Fruit fly (Drosophila melanogaster) whole organism, wandering third instar larva: ENCODE data around the gene Tom20.

Source experiments
- CG32264 ChIP-seq: fragments of 200-800 bp; sonication (Bioruptor generic); optimal IDR thresholded peaks from 2 replicates; lab custom pipeline; 2016; ENCODE audit warnings: missing biosample characterization, missing genetic modification characterization
- CG9705 ChIP-seq: fragments of 200-800 bp; sonication (Bioruptor generic); optimal IDR thresholded peaks from 2 replicates; lab custom pipeline; 2018; ENCODE audit warnings: missing biosample characterization, mild to moderate bottlenecking, missing genetic modification characterization
- CrebA ChIP-seq: fragments of 200-800 bp; sonication (Bioruptor generic); optimal IDR thresholded peaks from 2 replicates; lab custom pipeline; 2016; ENCODE audit warnings: missing biosample characterization, mild to moderate bottlenecking, missing genetic modification characterization, borderline replicate concordance
- Dfd ChIP-seq: fragments of >200 bp; optimal IDR thresholded peaks from 2 replicates; lab custom pipeline; 2017; ENCODE audit warnings: missing biosample characterization, missing genetic modification characterization
- Dif ChIP-seq: fragments of 200-275, 200-300 bp; sonication (Bioruptor generic); optimal IDR thresholded peaks from 2 replicates; lab custom pipeline; 2018; ENCODE audit warnings: missing biosample characterization, missing genetic modification characterization; ENCODE audit not compliant: partially characterized antibody
- GATAd ChIP-seq: sonication (Bioruptor generic); optimal IDR thresholded peaks from 2 replicates; lab custom pipeline; 2016; ENCODE audit warnings: missing biosample characterization, missing genetic modification characterization
- HLH106 ChIP-seq: fragments of 200-800 bp; optimal IDR thresholded peaks from 3 replicates; lab custom pipeline; 2019; ENCODE audit warnings: missing biosample characterization, mild to moderate bottlenecking, missing genetic modification characterization, moderate library complexity
- Hnf4 ChIP-seq: fragments of 200-800 bp; sonication (Bioruptor generic); optimal IDR thresholded peaks from 2 replicates; lab custom pipeline; 2016; ENCODE audit warnings: missing biosample characterization, mild to moderate bottlenecking, missing genetic modification characterization
- Hr78 ChIP-seq: fragments of >200 bp; optimal IDR thresholded peaks from 2 replicates; lab custom pipeline; 2017; ENCODE audit warnings: missing biosample characterization, missing genetic modification characterization
- Hr83 ChIP-seq: fragments of 200-300 bp; sonication (Bioruptor generic); optimal IDR thresholded peaks from 2 replicates; lab custom pipeline; 2016; ENCODE audit warnings: missing biosample characterization, mild to moderate bottlenecking, missing genetic modification characterization, moderate library complexity; ENCODE audit not compliant: poor library complexity, severe bottlenecking
- Jra ChIP-seq: sonication (Bioruptor generic); optimal IDR thresholded peaks from 2 replicates; lab custom pipeline; 2016; ENCODE audit warnings: missing biosample characterization, missing genetic modification characterization
- Mio ChIP-seq: sonication (Bioruptor generic); optimal IDR thresholded peaks from 2 replicates; lab custom pipeline; 2016; ENCODE audit warnings: missing biosample characterization, missing genetic modification characterization
- Myc ChIP-seq: fragments of >200 bp; optimal IDR thresholded peaks from 2 replicates; lab custom pipeline; 2017
- OdsH ChIP-seq: fragments of 200-800 bp; sonication (Bioruptor generic); optimal IDR thresholded peaks from 2 replicates; lab custom pipeline; 2016; ENCODE audit warnings: missing biosample characterization, mild to moderate bottlenecking, missing genetic modification characterization
- Sp1 ChIP-seq: fragments of 200-800 bp; sonication (Bioruptor generic); optimal IDR thresholded peaks from 3 replicates; lab custom pipeline; 2019; ENCODE audit warnings: missing biosample characterization, mild to moderate bottlenecking, missing genetic modification characterization, moderate library complexity
- Vsx2 ChIP-seq: fragments of 200-300, 225-300 bp; sonication (Bioruptor generic); optimal IDR thresholded peaks from 2 replicates; lab custom pipeline; 2018; ENCODE audit warnings: missing biosample characterization, missing genetic modification characterization; ENCODE audit not compliant: partially characterized antibody
- br ChIP-seq: fragments of 200-800 bp; sonication (Bioruptor generic); optimal IDR thresholded peaks from 2 replicates; lab custom pipeline; 2016; ENCODE audit warnings: missing biosample characterization, missing genetic modification characterization
- brk ChIP-seq: fragments of 200-800 bp; sonication (Bioruptor generic); optimal IDR thresholded peaks from 2 replicates; lab custom pipeline; 2016; ENCODE audit warnings: missing biosample characterization, mild to moderate bottlenecking, missing genetic modification characterization
- dl ChIP-seq, 2 experiments: fragments of 175-275, 200-275 bp in 1 of 2; fragments of 200-275 bp in 1 of 2; sonication (Bioruptor generic); optimal IDR thresholded peaks; lab custom pipeline; 2018; ENCODE audit warnings: mild to moderate bottlenecking in 2 of 2, missing biosample characterization in 2 of 2, missing genetic modification characterization in 2 of 2, moderate library complexity in 2 of 2; ENCODE audit not compliant: partially characterized antibody in 2 of 2, insufficient read depth in 1 of 2
- dsf ChIP-seq: sonication (Bioruptor generic); optimal IDR thresholded peaks from 2 replicates; lab custom pipeline; 2016; ENCODE audit warnings: missing biosample characterization, missing genetic modification characterization, borderline replicate concordance
- ey ChIP-seq: fragments of 200-800 bp; sonication (Bioruptor generic); optimal IDR thresholded peaks from 2 replicates; lab custom pipeline; 2016; ENCODE audit warnings: missing biosample characterization, missing genetic modification characterization
- foxo ChIP-seq, 2 experiments: fragments of 200-800 bp; sonication (Bioruptor generic); optimal IDR thresholded peaks; 2 replicates in 1 of 2; 3 replicates in 1 of 2; lab custom pipeline; 2016 to 2017; ENCODE audit warnings: missing biosample characterization in 2 of 2, missing genetic modification characterization in 2 of 2
- fru ChIP-seq: fragments of 200-800 bp; sonication (Bioruptor generic); optimal IDR thresholded peaks from 3 replicates; lab custom pipeline; 2016; ENCODE audit warnings: missing biosample characterization, mild to moderate bottlenecking, missing genetic modification characterization
- h ChIP-seq: fragments of 200-800 bp; sonication (Bioruptor generic); optimal IDR thresholded peaks from 3 replicates; lab custom pipeline; 2016; ENCODE audit warnings: missing biosample characterization, mild to moderate bottlenecking, missing genetic modification characterization
- jim ChIP-seq: fragments of 175-275, 200-325 bp; sonication (Bioruptor generic); optimal IDR thresholded peaks from 2 replicates; lab custom pipeline; 2016; ENCODE audit warnings: missing biosample characterization, mild to moderate bottlenecking, missing genetic modification characterization
- lola ChIP-seq: fragments of >200 bp; optimal IDR thresholded peaks from 2 replicates; lab custom pipeline; 2017; ENCODE audit warnings: missing biosample characterization, missing genetic modification characterization
- pan ChIP-seq: fragments of >200 bp; optimal IDR thresholded peaks from 2 replicates; lab custom pipeline; 2017
- psq ChIP-seq: fragments of 200-800 bp; sonication (Bioruptor generic); optimal IDR thresholded peaks from 3 replicates; lab custom pipeline; 2017; ENCODE audit warnings: missing biosample characterization, mild to moderate bottlenecking, missing genetic modification characterization, moderate library complexity
- sage ChIP-seq: fragments of 200-800 bp; sonication (Bioruptor generic); optimal IDR thresholded peaks from 2 replicates; lab custom pipeline; 2016; ENCODE audit warnings: missing biosample characterization, mild to moderate bottlenecking, missing genetic modification characterization
- sv ChIP-seq: fragments of 200-800 bp; sonication (Bioruptor generic); optimal IDR thresholded peaks from 3 replicates; lab custom pipeline; 2016; ENCODE audit warnings: missing biosample characterization, missing genetic modification characterization
- woc ChIP-seq: sonication (Bioruptor generic); optimal IDR thresholded peaks from 2 replicates; lab custom pipeline; 2016; ENCODE audit warnings: missing biosample characterization, mild to moderate bottlenecking, missing genetic modification characterization

Gene Tom20

dm6 chr3L:20000081-20000736 is at the start of gene Tom20, which contains the start of gene Gabat:
Gene Tom20 (plus strand): TSS chr3L:20000644.
Gene Gabat (minus strand): TSS chr3L:20000686.
- no peak for TF ChIP-seq Sp1 (GFP tag; lab: Kevin White, UChicago)
- TF ChIP-seq brk (GFP tag; lab: Kevin White, UChicago), result no peak
- TF ChIP-seq fru (GFP tag; lab: Kevin White, UChicago), result no peak
- TF ChIP-seq Dif (GFP tag; lab: Kevin White, UChicago), result no peak
- TF ChIP-seq psq, result no peak
- no peak for TF ChIP-seq Vsx2
- no peak for TF ChIP-seq Hr83
- TF ChIP-seq h (GFP tag; lab: Kevin White, UChicago), result no peak
- no peak for TF ChIP-seq Myc (lab: Kevin White, UChicago)
- no peak for TF ChIP-seq OdsH (GFP tag; lab: Kevin White, UChicago)

dm6 chr3L:19951035-19951434 is 49.4 kb upstream of the Tom20 start, which contains the start of gene CG32219:
Gene CG32219 (minus strand): TSS chr3L:19951135.
- TF ChIP-seq Hr83 (no peak), CG32264 (GFP tag; lab: Kevin White, UChicago) (no peak), lola (GFP tag; lab: Kevin White, UChicago) (no peak), br (GFP tag; lab: Kevin White, UChicago) (no peak), CrebA (GFP tag; lab: Kevin White, UChicago) (no peak), ey (GFP tag; lab: Kevin White, UChicago) (no peak), Vsx2 (no peak), HLH106 (tag; lab: Kevin White, UChicago) (no peak), OdsH (GFP tag; lab: Kevin White, UChicago) (no peak), h (GFP tag; lab: Kevin White, UChicago) (no peak), psq (no peak), dsf (GFP tag; lab: Kevin White, UChicago) (no peak), Hnf4 (GFP tag; lab: Kevin White, UChicago) (no peak), dl (GFP tag; optimal IDR thresholded peaks at IDR 0.05; lab: Kevin White, UChicago; ENCODE audit: insufficient read depth in 1 of 2, partially characterized antibody in 2 of 2) (no peak), sage (GFP tag; lab: Kevin White, UChicago) (no peak)

- TF ChIP-seq GATAd (GFP tag; lab: Kevin White, UChicago), result no peak
Observed at dm6 chr3L:19951868-19952267, 48.6 kb upstream of the Tom20 start, which contains the start of gene CG34258. Gene CG34258 (minus strand): TSS chr3L:19951968.

dm6 chr3L:19952690-19953089 is 47.8 kb upstream of the Tom20 start, which contains the start of gene CG33710:
Gene CG33710 (minus strand): TSS chr3L:19952790.
- TF ChIP-seq Vsx2, result no peak
- TF ChIP-seq lola (GFP tag; lab: Kevin White, UChicago), result no peak
- TF ChIP-seq Sp1 (GFP tag; lab: Kevin White, UChicago), result no peak
- TF ChIP-seq Mio (GFP tag; lab: Kevin White, UChicago), result no peak
- TF ChIP-seq brk (GFP tag; lab: Kevin White, UChicago), result no peak
- no peak for TF ChIP-seq dsf (GFP tag; lab: Kevin White, UChicago)
- no peak for TF ChIP-seq h (GFP tag; lab: Kevin White, UChicago)
- no peak for TF ChIP-seq foxo (GFP tag; optimal IDR thresholded peaks at IDR 0.05; lab: Kevin White, UChicago)
- TF ChIP-seq Jra (GFP tag; lab: Kevin White, UChicago), result no peak
- no peak for TF ChIP-seq sv
- TF ChIP-seq pan, result no peak
- TF ChIP-seq fru (GFP tag; lab: Kevin White, UChicago), result no peak
- TF ChIP-seq CG32264 (GFP tag; lab: Kevin White, UChicago), result no peak
- TF ChIP-seq, all 38 proteins: peak for 0

- TF ChIP-seq Dfd (GFP tag; lab: Kevin White, UChicago) (no peak), lola (GFP tag; lab: Kevin White, UChicago) (no peak), fru (GFP tag; lab: Kevin White, UChicago) (no peak), sv (no peak), dl (GFP tag; optimal IDR thresholded peaks at IDR 0.05; lab: Kevin White, UChicago; ENCODE audit: insufficient read depth in 1 of 2, partially characterized antibody in 2 of 2) (no peak), woc (GFP tag; lab: Kevin White, UChicago) (no peak), Hnf4 (GFP tag; lab: Kevin White, UChicago) (no peak), Vsx2 (no peak), jim (GFP tag; lab: Kevin White, UChicago) (no peak), Hr78 (GFP tag; lab: Kevin White, UChicago) (no peak), Jra (GFP tag; lab: Kevin White, UChicago) (no peak), br (GFP tag; lab: Kevin White, UChicago) (no peak), HLH106 (tag; lab: Kevin White, UChicago) (no peak), CG9705 (no peak), pan (no peak), Hr83 (no peak)
Observed at dm6 chr3L:19953612-19954011, 46.8 kb upstream of the Tom20 start, which contains the start of gene CG42655. Gene CG42655 (minus strand): TSS chr3L:19953712.
